Worm (Caenorhabditis elegans): ENCODE data around the gene prk-2.

Gene prk-2

DNA sequence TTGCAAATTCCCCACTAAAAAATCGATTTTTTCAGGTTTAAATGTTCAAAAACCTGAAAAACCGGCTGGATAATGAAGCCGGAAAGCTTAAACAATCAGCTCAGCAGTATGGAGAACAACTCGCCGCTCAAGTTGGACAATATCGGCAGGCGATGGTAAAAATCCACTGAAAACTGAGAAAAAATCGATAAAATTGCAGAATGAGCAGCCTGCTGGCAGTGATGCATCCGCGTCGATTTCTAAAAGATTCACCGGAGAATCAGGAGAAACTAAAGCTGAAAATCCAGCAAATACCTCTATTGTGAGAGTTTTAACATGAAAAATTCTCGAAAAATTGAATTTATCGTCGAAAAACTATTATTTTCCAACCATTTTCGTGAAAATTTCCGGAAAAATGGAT is 35.5 kb upstream of the prk-2 start, which contains the start of gene golg-4 (continued):
- TF ChIP-seq F26F4.8 (GFP tag; conservative IDR thresholded peaks at IDR 0.05) = no peak
- TF ChIP-seq saeg-2 (GFP tag; IDR thresholded peaks at IDR 0.05) = no peak
- TF ChIP-seq skn-1 (tag; optimal IDR thresholded peaks at IDR 0.05) = no peak
- TF ChIP-seq nhr-48 (tag; optimal IDR thresholded peaks at IDR 0.05) = no peak

DNA sequence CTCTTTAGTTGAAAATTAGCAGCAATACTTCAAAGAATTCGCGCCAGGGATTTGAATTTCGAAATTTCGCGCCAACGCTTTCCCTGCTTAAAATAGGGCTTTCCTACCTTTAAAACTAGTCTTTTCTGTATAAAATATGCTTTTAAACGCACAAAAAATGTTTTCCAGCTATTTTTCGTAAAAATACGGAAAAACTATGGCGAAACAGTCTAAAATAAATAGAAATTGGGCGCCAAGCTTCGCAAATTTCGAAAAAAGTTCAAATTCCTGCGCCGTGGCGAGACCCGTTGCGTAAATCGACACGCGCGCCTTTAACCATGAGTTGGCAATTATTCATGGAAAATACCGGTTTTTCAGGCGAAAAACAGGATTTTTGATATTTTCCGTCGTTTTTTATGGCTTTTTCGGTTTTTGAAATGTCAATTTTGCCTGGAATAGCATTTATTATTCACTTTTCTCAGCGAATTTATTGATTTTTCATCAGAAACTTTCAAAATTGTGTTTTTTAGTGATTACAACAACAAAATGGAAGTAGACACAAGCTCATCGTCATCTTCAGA is 34.4 kb upstream of the prk-2 start, which contains the start of the genes npp-9 and F59A2.5:
TSS of gene npp-9 (minus strand) at position 126 of the 560 bp plus-strand sequence.
TSS of gene F59A2.5 (plus strand) at position 510 of the 560 bp plus-strand sequence.
- peak; percentile 70 for TF ChIP-seq hlh-30 (tag; optimal IDR thresholded peaks at IDR 0.05; ENCODE audit: insufficient read depth)
- TF ChIP-seq ceh-62 (tag; optimal IDR thresholded peaks at IDR 0.05) = no peak
- TF ChIP-seq dmd-8 (GFP tag; IDR thresholded peaks at IDR 0.05) = no peak
- no peak for TF ChIP-seq duxl-1 (tag; optimal IDR thresholded peaks at IDR 0.05; ENCODE audit: poor library complexity)
- peak; percentile 19 for TF ChIP-seq dve-1 (tag; optimal IDR thresholded peaks at IDR 0.05; ENCODE audit: insufficient read depth)
- no peak for TF ChIP-seq ctbp-1 (GFP tag; IDR thresholded peaks at IDR 0.05)
- TF ChIP-seq aha-1 (tag) = peak; percentile 86
- no peak for TF ChIP-seq nhr-102 (tag; optimal IDR thresholded peaks at IDR 0.05)
- no peak for TF ChIP-seq ceh-44 (GFP tag; IDR thresholded peaks at IDR 0.05)
- TF ChIP-seq ceh-28 (tag; optimal IDR thresholded peaks at IDR 0.05) = no peak
- no peak for TF ChIP-seq F44E2.7 (GFP tag; IDR thresholded peaks at IDR 0.05)
- no peak for TF ChIP-seq skn-1 (tag; optimal IDR thresholded peaks at IDR 0.05)
- TF ChIP-seq Y105C5A.15 (GFP tag; IDR thresholded peaks at IDR 0.05) = no peak
- TF ChIP-seq ces-1 (GFP tag; optimal IDR thresholded peaks at IDR 0.05) = no peak
- no peak for TF ChIP-seq nhr-48 (tag; optimal IDR thresholded peaks at IDR 0.05)
- TF ChIP-seq lin-39 (tag; optimal IDR thresholded peaks at IDR 0.05) = no peak
- TF ChIP-seq ama-1 (optimal IDR thresholded peaks at IDR 0.05) = no peak
- TF ChIP-seq lin-1 (GFP tag; IDR thresholded peaks at IDR 0.05) = no peak
- peak; percentile 46 for TF ChIP-seq unc-130 (GFP tag; optimal IDR thresholded peaks at IDR 0.05)
- no peak for TF ChIP-seq nhr-25 (tag; optimal IDR thresholded peaks at IDR 0.05; ENCODE audit: borderline replicate concordance, insufficient read depth)
- TF ChIP-seq zip-2 (tag; optimal IDR thresholded peaks at IDR 0.05) = no peak
- no peak for TF ChIP-seq spr-3 (GFP tag; optimal IDR thresholded peaks at IDR 0.05)
- TF ChIP-seq rbr-2 (tag; optimal IDR thresholded peaks at IDR 0.05) = peak; percentile 0
- TF ChIP-seq fos-1 (tag; optimal IDR thresholded peaks at IDR 0.05) = no peak
- no peak for TF ChIP-seq arid-1 (GFP tag; conservative IDR thresholded peaks at IDR 0.05)
- TF ChIP-seq ztf-11 (tag; optimal IDR thresholded peaks at IDR 0.05) = no peak
- no peak for TF ChIP-seq mes-2 (tag; optimal IDR thresholded peaks at IDR 0.05; ENCODE audit: poor library complexity, severe bottlenecking)
- no peak for TF ChIP-seq set-16 (GFP tag; IDR thresholded peaks at IDR 0.05)
- TF ChIP-seq dpl-1 (GFP tag; optimal IDR thresholded peaks at IDR 0.05) = peak; percentile 73
- no peak for TF ChIP-seq saeg-2 (GFP tag; IDR thresholded peaks at IDR 0.05)
- TF ChIP-seq nhr-42 (GFP tag; IDR thresholded peaks at IDR 0.05) = no peak
- no peak for TF ChIP-seq F10B5.3 (tag; optimal IDR thresholded peaks at IDR 0.05)
- TF ChIP-seq Y48G9A.11 (GFP tag; IDR thresholded peaks at IDR 0.05) = no peak
- no peak for TF ChIP-seq zip-11 (GFP tag; IDR thresholded peaks at IDR 0.05)
- no peak for TF ChIP-seq ZK337.2 (GFP tag; IDR thresholded peaks at IDR 0.05)
- peak; percentile 30 for TF ChIP-seq F49E8.2 (tag; optimal IDR thresholded peaks at IDR 0.05; ENCODE audit: borderline replicate concordance)
- TF ChIP-seq lin-29 (GFP tag; IDR thresholded peaks at IDR 0.05) = no peak
- no peak for TF ChIP-seq lin-13 (GFP tag; optimal IDR thresholded peaks at IDR 0.05)
- TF ChIP-seq aly-2 (tag; optimal IDR thresholded peaks at IDR 0.05) = no peak
- TF ChIP-seq lin-38 (GFP tag; IDR thresholded peaks at IDR 0.05) = peak; percentile 52
- TF ChIP-seq cey-2 (tag; optimal IDR thresholded peaks at IDR 0.05; ENCODE audit: borderline replicate concordance, insufficient read depth) = no peak
- TF ChIP-seq nhr-111 (GFP tag; optimal IDR thresholded peaks at IDR 0.05) = no peak
- TF ChIP-seq ZK546.5 (tag; optimal IDR thresholded peaks at IDR 0.05) = no peak
- no peak for TF ChIP-seq php-3 (GFP tag; IDR thresholded peaks at IDR 0.05)
- TF ChIP-seq R02D3.7 (tag; optimal IDR thresholded peaks at IDR 0.05) = peak; percentile 86
- TF ChIP-seq hmg-1.1 (GFP tag; IDR thresholded peaks at IDR 0.05) = no peak
- no peak for TF ChIP-seq nhr-76 (tag; optimal IDR thresholded peaks at IDR 0.05)
